Fruit fly (Drosophila melanogaster): ENCODE results near the gene PlexB.
A peak's percentile ranks its signal among the peaks of the same experiment; 100 is the strongest.

The PlexB gene

dm6 chr4:67063-67684 is 23.6 kb upstream of the PlexB start, which contains the start of gene RpS3A:
RpS3A (minus strand) TSS chr4:67207.
- TF ChIP-seq CG16779 (tag; optimal IDR thresholded peaks at IDR 0.05) = no peak
- peak; percentile 70 for TF ChIP-seq pdm3 (GFP tag; optimal IDR thresholded peaks at IDR 0.05)
- TF ChIP-seq Hr39 (GFP tag; optimal IDR thresholded peaks at IDR 0.05) = peak; percentile 74
- peak; percentile 73 for TF ChIP-seq OdsH (GFP tag; optimal IDR thresholded peaks at IDR 0.05)
- peak; percentile 86 for TF ChIP-seq svp (GFP tag)
- no peak for TF ChIP-seq Gug (GFP tag; IDR thresholded peaks at IDR 0.05)
- peak; percentile 57 for TF ChIP-seq Smox (GFP tag; optimal IDR thresholded peaks at IDR 0.05)
- peak; percentile 45 for TF ChIP-seq CG6808 (GFP tag; optimal IDR thresholded peaks at IDR 0.05)
- peak; percentile 41 for TF ChIP-seq CG10631 (GFP tag; optimal IDR thresholded peaks at IDR 0.05)
- TF ChIP-seq CG8119 (GFP tag; IDR thresholded peaks at IDR 0.05) = no peak
- peak; percentile 63 for TF ChIP-seq CG10669 (GFP tag; optimal IDR thresholded peaks at IDR 0.05)
- no peak for TF ChIP-seq Eip93F (GFP tag; optimal IDR thresholded peaks at IDR 0.05)
- TF ChIP-seq CG32006 (GFP tag; optimal IDR thresholded peaks at IDR 0.05) = no peak
- peak; percentile 80 for TF ChIP-seq net (GFP tag; optimal IDR thresholded peaks at IDR 0.05)
- TF ChIP-seq Eip75B (GFP tag; optimal IDR thresholded peaks at IDR 0.05) = peak; percentile 66
- peak; percentile 76 for TF ChIP-seq Met (GFP tag; optimal IDR thresholded peaks at IDR 0.05)
- peak; percentile 73 for TF ChIP-seq vri (GFP tag; optimal IDR thresholded peaks at IDR 0.05)
- TF ChIP-seq dac (GFP tag; optimal IDR thresholded peaks at IDR 0.05) = peak; percentile 61
- peak; percentile 93 for TF ChIP-seq Eip78C (GFP tag)
- peak; percentile 34 for TF ChIP-seq Sox14 (GFP tag; optimal IDR thresholded peaks at IDR 0.05)
- peak; percentile 79 for TF ChIP-seq esn (GFP tag; optimal IDR thresholded peaks at IDR 0.05)
- peak; percentile 51 for TF ChIP-seq CG11902 (GFP tag; optimal IDR thresholded peaks at IDR 0.05)
- peak; percentile 65 for TF ChIP-seq CG34406 (GFP tag; optimal IDR thresholded peaks at IDR 0.05)
- peak; percentile 79 for TF ChIP-seq lz (GFP tag; optimal IDR thresholded peaks at IDR 0.05)
- TF ChIP-seq Sox15 (GFP tag; optimal IDR thresholded peaks at IDR 0.05) = peak; percentile 47
- TF ChIP-seq CG3919 (GFP tag; optimal IDR thresholded peaks at IDR 0.05) = peak; percentile 83
- TF ChIP-seq Sox102F (GFP tag; optimal IDR thresholded peaks at IDR 0.05) = peak; percentile 80
- TF ChIP-seq CG15336 (GFP tag; IDR thresholded peaks at IDR 0.05) = peak; percentile 34; the same call in 1 of the 2 replicates
- TF ChIP-seq CG6854 (GFP tag; optimal IDR thresholded peaks at IDR 0.05) = peak; percentile 93
- TF ChIP-seq CG4318 (GFP tag; optimal IDR thresholded peaks at IDR 0.05) = peak; percentile 3
- peak in 1 of 2 experiments; percentile 42 for TF ChIP-seq salr (GFP tag; optimal IDR thresholded peaks at IDR 0.05)
- peak; percentile 64 for TF ChIP-seq Ets21C (GFP tag; optimal IDR thresholded peaks at IDR 0.05)
- TF ChIP-seq Hr4 (GFP tag; optimal IDR thresholded peaks at IDR 0.05) = peak; percentile 29
- peak; percentile 84 for TF ChIP-seq cyc (GFP tag; optimal IDR thresholded peaks at IDR 0.05)
- TF ChIP-seq CG9139 (GFP tag; optimal IDR thresholded peaks at IDR 0.05) = peak; percentile 75
- peak; percentile 32 for TF ChIP-seq CG11762 (GFP tag; optimal IDR thresholded peaks at IDR 0.05; ENCODE audit: insufficient read depth)
- TF ChIP-seq CG1621 (tag; optimal IDR thresholded peaks at IDR 0.05) = peak; percentile 70
- TF ChIP-seq CG31627 (GFP tag; optimal IDR thresholded peaks at IDR 0.05) = peak; percentile 78
- TF ChIP-seq CG3032 (tag; optimal IDR thresholded peaks at IDR 0.05) = peak; percentile 58
- no peak for TF ChIP-seq CG11294 (GFP tag; IDR thresholded peaks at IDR 0.05)
- TF ChIP-seq CG8319 (GFP tag; optimal IDR thresholded peaks at IDR 0.05) = peak; percentile 65
- peak; percentile 69 to 85 for TF ChIP-seq ss (GFP tag; optimal IDR thresholded peaks at IDR 0.05)
- peak; percentile 17 for TF ChIP-seq CG6792 (GFP tag; optimal IDR thresholded peaks at IDR 0.05)
- TF ChIP-seq CG6276 (GFP tag; optimal IDR thresholded peaks at IDR 0.05) = peak; percentile 13
- TF ChIP-seq CG6163 (GFP tag; IDR thresholded peaks at IDR 0.05) = no peak
- no peak for TF ChIP-seq Lpt (GFP tag; optimal IDR thresholded peaks at IDR 0.05)
- TF ChIP-seq CG8632 (GFP tag; optimal IDR thresholded peaks at IDR 0.05) = peak; percentile 54
- peak; percentile 41 for TF ChIP-seq Blimp-1 (GFP tag; optimal IDR thresholded peaks at IDR 0.05)
- no peak for TF ChIP-seq Hr38 (GFP tag; optimal IDR thresholded peaks at IDR 0.05)
- peak; percentile 71 for TF ChIP-seq topi (GFP tag; optimal IDR thresholded peaks at IDR 0.05)
- TF ChIP-seq eg (GFP tag; IDR thresholded peaks at IDR 0.05) = no peak
- TF ChIP-seq achi (GFP tag; optimal IDR thresholded peaks at IDR 0.05) = peak; percentile 96
